Worm (Caenorhabditis elegans) whole organism, midembryonic: ENCODE results near the gene grd-2.

Experiments
- T22C8.4 ChIP-seq: fragments of 200-800 bp; sonication (Bioruptor generic); IDR thresholded peaks from 2 replicates; pipeline ENCODE4 v1.3.6; 2022; ENCODE audit warnings: missing genetic modification characterization, missing compliant biosample characterization
- cog-1 ChIP-seq: sonication (generic microtip); optimal IDR thresholded peaks from 2 replicates; lab custom pipeline; 2016; ENCODE audit warnings: missing genetic modification characterization, missing compliant biosample characterization
- flt-1 ChIP-seq: fragments of 200-800 bp; sonication (Bioruptor generic); IDR thresholded peaks from 2 replicates; pipeline ENCODE4 v1.3.6; 2022; ENCODE audit warnings: missing genetic modification characterization, missing compliant biosample characterization
- klf-2 ChIP-seq: fragments of 200-800 bp; sonication (Bioruptor generic); conservative IDR thresholded peaks from 2 replicates; pipeline ENCODE4 v1.3.6; 2022; ENCODE audit warnings: missing genetic modification reagents, missing genetic modification characterization, missing compliant biosample characterization
- med-1 ChIP-seq: sonication (generic microtip); optimal IDR thresholded peaks from 2 replicates; lab custom pipeline; 2017; ENCODE audit warnings: missing genetic modification characterization, mild to moderate bottlenecking, missing compliant biosample characterization, antibody characterized with exemption, missing genetic modification reagents; ENCODE audit not compliant: insufficient read depth
- ref-1 ChIP-seq: fragments of 200-800 bp; sonication (Bioruptor generic); conservative IDR thresholded peaks from 2 replicates; pipeline ENCODE4 v1.3.6; 2022; ENCODE audit warnings: missing genetic modification reagents, missing genetic modification characterization, missing compliant biosample characterization
- tab-1 ChIP-seq: fragments of 200-800 bp; sonication (Bioruptor generic); IDR thresholded peaks from 2 replicates; pipeline ENCODE4 v1.3.6; 2022; ENCODE audit warnings: missing genetic modification characterization, missing compliant biosample characterization
- ztf-23 ChIP-seq: fragments of 200-800 bp; sonication (Bioruptor generic); IDR thresholded peaks from 2 replicates; pipeline ENCODE4 v1.3.6; 2022; ENCODE audit warnings: missing genetic modification reagents, missing genetic modification characterization, missing compliant biosample characterization
- ztf-29 ChIP-seq: fragments of 200-800 bp; sonication (Bioruptor generic); IDR thresholded peaks from 2 replicates; pipeline ENCODE4 v1.3.6; 2022; ENCODE audit warnings: missing genetic modification reagents, missing genetic modification characterization, missing compliant biosample characterization

The grd-2 gene

DNA sequence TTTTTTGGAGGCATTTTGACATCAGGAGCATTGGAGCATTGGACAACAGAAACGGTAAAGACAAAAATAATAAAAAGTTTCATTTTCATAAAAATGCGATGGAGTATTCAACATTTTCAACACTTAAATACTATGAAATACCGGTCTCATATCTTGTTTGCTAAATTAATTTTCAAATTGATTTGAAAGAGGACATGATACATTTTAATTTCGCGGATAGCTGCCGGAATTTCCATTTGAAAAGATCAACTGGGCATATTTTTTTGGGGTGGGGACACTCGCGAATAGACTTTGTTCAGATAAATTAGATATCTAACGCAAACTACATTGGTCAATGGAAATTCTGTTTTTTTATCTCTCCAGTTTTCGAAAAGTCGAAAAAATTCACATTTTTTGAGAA lies 14.8 kb upstream of the grd-2 start, which contains the start of gene F26F2.10:
TSS of gene F26F2.10 (minus strand) at position 101 of the 400 bp plus-strand sequence.
- no peak for TF ChIP-seq tab-1 (GFP tag; lab: Robert Waterston, UW)
- TF ChIP-seq T22C8.4 (GFP tag; lab: Robert Waterston, UW) = no peak
- no peak for TF ChIP-seq ztf-23 (GFP tag; lab: Robert Waterston, UW)
- no peak for TF ChIP-seq cog-1 (tag; lab: Kevin White, UChicago)
- TF ChIP-seq ztf-29 (GFP tag; lab: Robert Waterston, UW) = no peak
- no peak for TF ChIP-seq klf-2 (GFP tag; lab: Robert Waterston, UW)
- no peak for TF ChIP-seq ref-1 (GFP tag; lab: Robert Waterston, UW)
- no peak for TF ChIP-seq med-1 (GFP tag; lab: Kevin White, UChicago)

DNA sequence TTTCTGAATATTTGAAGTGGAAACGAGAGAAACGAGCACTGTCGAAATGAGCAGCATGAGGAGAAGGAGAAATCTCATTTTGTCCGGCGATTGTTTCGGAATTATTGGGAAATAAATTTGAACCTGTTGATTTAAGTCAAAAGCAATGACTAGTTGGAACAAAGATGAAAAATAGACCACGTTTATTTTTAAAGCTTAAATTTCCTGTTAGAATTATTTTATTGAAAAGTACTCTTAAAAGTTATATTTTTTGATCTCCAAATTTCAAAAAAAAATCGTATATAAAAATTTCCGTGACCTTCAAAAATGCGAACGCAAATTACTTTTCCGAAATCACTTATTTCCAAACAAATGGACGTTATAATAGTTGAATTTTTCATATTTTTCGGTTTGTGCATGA lies 13.9 kb upstream of the grd-2 start, which contains the start of gene F26F2.11:
TSS of gene F26F2.11 (minus strand) at position 101 of the 400 bp plus-strand sequence.
- TF ChIP-seq med-1 (GFP tag; lab: Kevin White, UChicago) (no peak), tab-1 (GFP tag; lab: Robert Waterston, UW) (no peak), ztf-23 (GFP tag; lab: Robert Waterston, UW) (no peak), flt-1 (no peak), cog-1 (tag; lab: Kevin White, UChicago) (no peak), T22C8.4 (GFP tag; lab: Robert Waterston, UW) (no peak), ztf-29 (GFP tag; lab: Robert Waterston, UW) (no peak)

DNA sequence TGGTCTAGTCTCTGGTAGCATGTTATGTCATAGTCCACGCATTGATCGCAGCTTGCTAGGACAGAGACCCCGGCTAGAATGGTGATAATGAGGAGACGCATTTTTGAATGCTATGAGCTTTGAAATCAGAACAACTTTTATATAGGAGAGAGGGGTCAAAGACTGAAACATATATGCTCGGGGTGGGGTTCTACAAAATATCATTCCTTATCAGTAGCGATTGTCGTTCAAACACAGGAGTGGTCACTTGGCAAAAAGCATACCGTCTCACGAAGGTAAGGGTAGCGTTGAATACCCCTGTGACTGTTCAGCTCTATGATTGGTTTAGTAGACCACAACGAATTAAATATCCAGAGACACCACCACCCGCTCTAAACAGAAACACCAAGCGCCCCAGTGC lies 12.5 kb upstream of the grd-2 start, which contains the start of gene F46B3.1:
TSS of gene F46B3.1 (minus strand) at position 101 of the 400 bp plus-strand sequence.
- TF ChIP-seq ztf-29 (GFP tag; lab: Robert Waterston, UW) (no peak), ztf-23 (GFP tag; lab: Robert Waterston, UW) (no peak), ref-1 (GFP tag; lab: Robert Waterston, UW) (no peak), tab-1 (GFP tag; lab: Robert Waterston, UW) (no peak), T22C8.4 (GFP tag; lab: Robert Waterston, UW) (no peak), klf-2 (GFP tag; lab: Robert Waterston, UW) (no peak), flt-1 (no peak), med-1 (GFP tag; lab: Kevin White, UChicago) (no peak), cog-1 (tag; lab: Kevin White, UChicago) (no peak)

DNA sequence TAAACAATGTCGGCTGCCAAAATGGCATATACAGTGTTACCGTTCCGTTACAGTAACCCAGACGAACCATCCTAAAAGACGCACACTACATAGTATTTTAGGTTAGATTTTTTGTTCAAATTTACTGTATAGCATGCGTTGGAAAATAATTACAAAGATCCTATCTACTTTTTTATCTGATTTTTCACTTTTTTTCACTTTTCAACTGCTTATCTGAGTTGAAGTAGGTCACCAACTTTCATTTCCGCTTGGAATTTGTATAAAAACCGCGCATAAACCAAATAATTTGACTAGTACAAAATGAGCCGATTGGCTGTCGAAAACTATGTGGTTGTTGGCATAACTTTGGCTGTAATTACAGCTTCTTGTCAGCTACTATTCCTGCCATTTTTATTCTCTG lies 9.8 kb upstream of the grd-2 start, which contains the start of gene col-163:
TSS of gene col-163 (plus strand) at position 301 of the 400 bp plus-strand sequence.
- no peak for TF ChIP-seq tab-1 (GFP tag; lab: Robert Waterston, UW)
- TF ChIP-seq cog-1 (tag; lab: Kevin White, UChicago) = no peak
- TF ChIP-seq flt-1 = no peak
- TF ChIP-seq med-1 (GFP tag; lab: Kevin White, UChicago) = no peak
- no peak for TF ChIP-seq ztf-29 (GFP tag; lab: Robert Waterston, UW)
- no peak for TF ChIP-seq T22C8.4 (GFP tag; lab: Robert Waterston, UW)
- no peak for TF ChIP-seq ref-1 (GFP tag; lab: Robert Waterston, UW)
- no peak for TF ChIP-seq ztf-23 (GFP tag; lab: Robert Waterston, UW)
- no peak for TF ChIP-seq klf-2 (GFP tag; lab: Robert Waterston, UW)

DNA sequence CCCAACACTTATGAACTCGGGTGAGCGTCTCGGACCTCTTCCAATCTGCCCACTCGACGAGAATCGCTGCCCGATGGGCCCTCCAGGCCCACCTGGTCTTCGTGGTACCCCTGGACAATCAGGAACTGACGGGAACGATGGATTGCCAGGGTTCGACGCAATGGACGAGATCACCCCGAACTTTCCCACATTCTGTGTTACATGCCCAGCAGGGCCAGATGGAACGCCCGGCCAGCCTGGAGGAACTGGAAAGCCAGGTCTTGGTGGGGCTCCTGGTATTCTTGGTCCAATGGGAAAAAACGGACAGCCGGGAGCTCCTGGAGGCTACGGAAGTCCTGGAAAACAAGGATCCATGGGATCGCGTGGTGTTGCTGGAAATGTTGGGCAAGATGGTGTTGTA lies 8.9 kb upstream of the grd-2 start:
- TF ChIP-seq klf-2 (GFP tag; lab: Robert Waterston, UW) (no peak), cog-1 (tag; lab: Kevin White, UChicago) (no peak), ztf-29 (GFP tag; lab: Robert Waterston, UW) (no peak), T22C8.4 (GFP tag; lab: Robert Waterston, UW) (no peak), ref-1 (GFP tag; lab: Robert Waterston, UW) (no peak), tab-1 (GFP tag; lab: Robert Waterston, UW) (no peak), ztf-23 (GFP tag; lab: Robert Waterston, UW) (no peak), med-1 (GFP tag; lab: Kevin White, UChicago) (no peak), flt-1 (no peak)

DNA sequence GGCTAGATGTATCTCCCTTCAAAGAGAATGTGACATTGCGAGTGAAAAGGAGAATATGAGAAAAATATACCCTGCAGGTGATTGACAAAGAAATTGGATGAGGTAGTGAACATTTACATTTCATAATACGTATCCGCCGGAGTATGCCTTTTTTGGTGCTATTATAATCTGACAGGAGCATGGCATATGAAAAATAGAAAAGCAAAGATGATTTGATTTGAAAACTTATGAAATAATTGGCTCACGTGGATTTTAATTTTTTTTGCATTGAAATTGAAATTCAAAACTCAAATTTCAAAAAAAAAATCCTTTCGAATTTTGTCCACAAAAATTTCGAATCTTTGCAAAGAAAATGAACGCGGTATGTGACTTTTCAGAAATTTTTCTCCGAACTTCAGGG lies 6.6 kb upstream of the grd-2 start, which contains the start of gene ttr-11:
TSS of gene ttr-11 (plus strand) at position 301 of the 400 bp plus-strand sequence.
- TF ChIP-seq cog-1 (tag; lab: Kevin White, UChicago) (no peak), tab-1 (GFP tag; lab: Robert Waterston, UW) (no peak), ref-1 (GFP tag; lab: Robert Waterston, UW) (no peak), ztf-23 (GFP tag; lab: Robert Waterston, UW) (no peak), ztf-29 (GFP tag; lab: Robert Waterston, UW) (no peak), flt-1 (no peak), klf-2 (GFP tag; lab: Robert Waterston, UW) (no peak), T22C8.4 (GFP tag; lab: Robert Waterston, UW) (no peak), med-1 (GFP tag; lab: Kevin White, UChicago) (no peak)

DNA sequence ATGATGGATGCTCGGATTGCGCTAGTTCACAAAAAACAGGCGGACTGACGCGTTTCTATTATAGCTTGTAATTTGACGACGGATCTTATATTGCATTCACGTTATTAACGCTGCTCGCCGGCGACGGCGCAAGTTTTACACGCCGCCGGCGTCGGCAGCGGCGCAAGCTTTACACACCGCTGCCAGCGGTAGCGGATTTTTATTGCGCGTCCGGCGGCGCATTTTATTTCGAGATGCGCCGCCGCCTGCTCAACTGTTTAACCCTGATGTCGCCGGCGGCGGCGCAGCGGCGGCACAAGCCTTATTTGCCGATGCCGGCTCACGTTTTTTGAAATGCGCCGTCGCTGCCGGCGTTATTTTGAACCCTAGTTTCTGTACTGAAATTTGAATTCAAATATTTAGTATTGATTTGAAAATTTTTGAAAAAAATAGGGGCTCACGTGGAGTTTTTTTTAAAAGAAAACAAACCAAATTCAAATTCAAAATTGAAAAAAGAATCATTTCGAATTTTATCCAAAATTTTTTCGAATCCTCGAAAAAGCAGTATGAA lies 4.9 kb upstream of the grd-2 start, which contains the start of gene ttr-57:
TSS of gene ttr-57 (plus strand) at position 500 of the 550 bp plus-strand sequence.
- TF ChIP-seq ref-1 (GFP tag; lab: Robert Waterston, UW) = no peak
- no peak for TF ChIP-seq med-1 (GFP tag; lab: Kevin White, UChicago)
- TF ChIP-seq ztf-29 (GFP tag; lab: Robert Waterston, UW) = no peak
- no peak for TF ChIP-seq tab-1 (GFP tag; lab: Robert Waterston, UW)
- TF ChIP-seq ztf-23 (GFP tag; lab: Robert Waterston, UW) = no peak
- no peak for TF ChIP-seq klf-2 (GFP tag; lab: Robert Waterston, UW)
- TF ChIP-seq flt-1 = no peak
- TF ChIP-seq cog-1 (tag; lab: Kevin White, UChicago) = no peak
- no peak for TF ChIP-seq T22C8.4 (GFP tag; lab: Robert Waterston, UW)

DNA sequence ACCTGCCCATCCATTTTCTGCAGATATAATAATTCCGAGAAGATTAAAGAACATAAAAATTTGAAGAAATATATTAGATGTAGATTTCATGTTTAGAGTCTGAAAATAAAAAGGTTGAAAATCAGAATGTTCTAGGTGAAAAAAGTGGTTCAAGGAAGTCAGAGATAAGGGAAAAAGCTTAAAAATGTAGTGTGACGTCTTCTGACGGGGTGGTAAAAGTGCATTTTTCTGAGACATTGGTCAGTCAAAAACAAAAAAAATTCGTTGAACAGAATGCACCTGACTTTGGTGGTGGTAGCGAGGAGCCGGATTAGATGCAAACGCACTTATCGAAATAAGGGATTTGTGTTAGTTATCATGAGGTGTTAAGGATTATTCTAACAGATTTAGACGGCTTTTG lies 3.0 kb upstream of the grd-2 start, which contains the start of gene F46B3.23:
TSS of gene F46B3.23 (minus strand) at position 101 of the 400 bp plus-strand sequence.
- no peak for TF ChIP-seq tab-1 (GFP tag; lab: Robert Waterston, UW)

DNA sequence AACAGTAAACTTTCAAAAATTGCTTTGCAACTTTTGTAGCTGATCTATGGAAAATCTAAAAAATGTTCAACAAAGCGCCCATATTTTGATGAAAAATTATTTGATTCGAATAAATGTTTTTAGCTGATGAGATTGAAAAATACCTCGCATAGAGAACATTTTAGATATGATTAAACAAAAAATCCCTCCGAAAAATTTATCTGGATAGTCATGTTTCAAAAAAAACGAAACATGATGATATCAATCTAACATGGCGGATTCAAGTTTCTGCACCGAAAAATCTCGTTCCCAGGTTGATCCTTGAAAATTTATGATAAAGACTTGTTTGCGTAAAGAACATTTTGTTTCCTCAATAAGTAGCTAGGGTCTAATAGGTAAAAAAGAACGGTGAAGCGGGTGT lies 906 bp upstream of the grd-2 start, which contains the start of gene ttr-12:
TSS of gene ttr-12 (minus strand) at position 101 of the 400 bp plus-strand sequence.
- no peak for TF ChIP-seq med-1 (GFP tag; lab: Kevin White, UChicago)
- TF ChIP-seq ztf-29 (GFP tag; lab: Robert Waterston, UW) = no peak
- no peak for TF ChIP-seq ref-1 (GFP tag; lab: Robert Waterston, UW)
- no peak for TF ChIP-seq klf-2 (GFP tag; lab: Robert Waterston, UW)
- TF ChIP-seq ztf-23 (GFP tag; lab: Robert Waterston, UW) = no peak
- TF ChIP-seq T22C8.4 (GFP tag; lab: Robert Waterston, UW) = no peak
- no peak for TF ChIP-seq cog-1 (tag; lab: Kevin White, UChicago)
